Worm (Caenorhabditis elegans): ENCODE measurements around the gene Y94H6A.2.
"Not testable (repeated sequence)": the region's sequence is repeated elsewhere in the genome, so short reads cannot be mapped to it uniquely, and the experiment has no call there.

Gene Y94H6A.2

ce11 chrIV:2711122-2711669, 18.9 kb upstream of the Y94H6A.2 start:
- TF ChIP-seq lin-29 (GFP tag; IDR thresholded peaks at IDR 0.05) (no peak), hlh-11 (tag; optimal IDR thresholded peaks at IDR 0.05) (peak; percentile 31), mxl-2 (GFP tag; conservative IDR thresholded peaks at IDR 0.05) (no peak), arid-1 (GFP tag; conservative IDR thresholded peaks at IDR 0.05) (0 out of 2 replicates have a peak, but pooled peaks have one; percentile 6), mdt-29 (GFP tag; IDR thresholded peaks at IDR 0.05) (peak; percentile 46; the same call in 1 of the 2 replicates), mes-2 (tag; optimal IDR thresholded peaks at IDR 0.05; ENCODE audit: poor library complexity, severe bottlenecking) (peak; percentile 40), T26A8.4 (GFP tag; IDR thresholded peaks at IDR 0.05) (0 out of 2 replicates have a peak, but pooled peaks have one; percentile 20), snpc-4 (tag; optimal IDR thresholded peaks at IDR 0.05) (no peak), dpl-1 (GFP tag; optimal IDR thresholded peaks at IDR 0.05) (no peak), lin-13 (GFP tag; optimal IDR thresholded peaks at IDR 0.05) (peak; percentile 77), nhr-102 (tag; optimal IDR thresholded peaks at IDR 0.05) (no peak), nhr-77 (tag; optimal IDR thresholded peaks at IDR 0.05) (peak; percentile 4), nhr-237 (tag; optimal IDR thresholded peaks at IDR 0.05) (no peak), aha-1 (tag) (no peak), mep-1 (tag; optimal IDR thresholded peaks at IDR 0.05) (peak; percentile 61), zip-2 (tag; optimal IDR thresholded peaks at IDR 0.05) (peak; percentile 71), lsy-2 (tag; optimal IDR thresholded peaks at IDR 0.05) (peak in 1 of 2 experiments; percentile 40), dve-1 (tag; optimal IDR thresholded peaks at IDR 0.05; ENCODE audit: insufficient read depth) (peak; percentile 92), vab-7 (GFP tag; IDR thresholded peaks at IDR 0.05) (no peak), hlh-30 (tag; optimal IDR thresholded peaks at IDR 0.05; ENCODE audit: insufficient read depth) (peak; percentile 29), Y5F2A.4 (GFP tag; optimal IDR thresholded peaks at IDR 0.05) (no peak), T20F7.1 (GFP tag; optimal IDR thresholded peaks at IDR 0.05) (peak; percentile 48), daf-16 (GFP tag; optimal IDR thresholded peaks at IDR 0.05) (no peak), daf-16 (tag; optimal IDR thresholded peaks at IDR 0.05) (peak; percentile 70), nhr-41 (GFP tag; IDR thresholded peaks at IDR 0.05) (no peak), lin-38 (GFP tag; IDR thresholded peaks at IDR 0.05) (peak; percentile 85)

ce11 chrIV:2712935-2713334, 17.2 kb upstream of the Y94H6A.2 start, which contains the start of gene Y94H6A.12:
TSS of gene Y94H6A.12 (minus strand) at chrIV:2713035.
- TF ChIP-seq nhr-10 (tag; optimal IDR thresholded peaks at IDR 0.05) = no peak
- no peak for TF ChIP-seq lir-3 (tag; optimal IDR thresholded peaks at IDR 0.05)
- TF ChIP-seq ceh-28 (tag; optimal IDR thresholded peaks at IDR 0.05) = peak; percentile 33
- no peak for TF ChIP-seq zfp-3 (GFP tag; conservative IDR thresholded peaks at IDR 0.05)

- TF ChIP-seq ama-1 (optimal IDR thresholded peaks at IDR 0.05); ces-1 (GFP tag; optimal IDR thresholded peaks at IDR 0.05); jun-1 (tag; optimal IDR thresholded peaks at IDR 0.05): not testable (repeated sequence)
Observed at ce11 chrIV:2716474-2716873, 13.6 kb upstream of the Y94H6A.2 start, which contains the start of gene Y94H6A.7. TSS of gene Y94H6A.7 (minus strand) at chrIV:2716574.

ce11 chrIV:2719734-2720133, 10.4 kb upstream of the Y94H6A.2 start, which contains the start of gene ndua-12:
TSS of gene ndua-12 (minus strand) at chrIV:2719834.
- TF ChIP-seq vab-7 (GFP tag; IDR thresholded peaks at IDR 0.05); nhr-42 (GFP tag; IDR thresholded peaks at IDR 0.05); ceh-82 (tag; optimal IDR thresholded peaks at IDR 0.05): not testable (repeated sequence)
